Fruit fly (Drosophila melanogaster) S2 (cell line): ENCODE data around the gene AsnRS.

Experiments used
- CG8478 ChIP-seq: fragments of >200 bp; optimal IDR thresholded peaks from 2 replicates; lab custom pipeline; 2018
- CTCF ChIP-seq, 2 experiments: fragments of >200 bp; optimal IDR thresholded peaks; 2 replicates each; lab custom pipeline; 2018

- TF ChIP-seq CG8478 (no peak), CTCF (optimal IDR thresholded peaks at IDR 0.05; lab: Kevin White, UChicago) (no peak)
These were observed 17.5 kb downstream of the AsnRS start, which contains the start of gene CG10561 for dm6 chr2L:19114183-19114776.
